Worm (Caenorhabditis elegans) whole organism, L4 larva: ENCODE measurements around the gene F56A8.9.
A peak's percentile ranks its signal among the peaks of the same experiment; 100 is the strongest.

Experiments used
- F37D6.2 ChIP-seq: sonication (generic microtip); optimal IDR thresholded peaks from 2 replicates; lab custom pipeline; 2016; ENCODE audit warnings: mild to moderate bottlenecking, missing genetic modification characterization, missing compliant biosample characterization
- R02D3.7 ChIP-seq: fragments of 150-350 bp; sonication (generic microtip); optimal IDR thresholded peaks from 3 replicates; lab custom pipeline; 2014; ENCODE audit warnings: missing biosample characterization, missing genetic modification characterization
- Y75B8A.6 ChIP-seq: fragments of 200-800 bp; sonication (Bioruptor generic); IDR thresholded peaks from 2 replicates; pipeline ENCODE4 v1.3.6; 2022; ENCODE audit warnings: missing genetic modification reagents, missing genetic modification characterization, missing compliant biosample characterization
- ZK337.2 ChIP-seq: fragments of 200-800 bp; sonication (Bioruptor generic); IDR thresholded peaks from 2 replicates; pipeline ENCODE4 v1.3.6; 2022; ENCODE audit warnings: missing genetic modification reagents, missing genetic modification characterization, missing compliant biosample characterization
- ZK546.5 ChIP-seq, 2 experiments: sonication (generic microtip); optimal IDR thresholded peaks; 2 replicates each; lab custom pipeline; 2017; ENCODE audit warnings: missing biosample characterization in 2 of 2, missing genetic modification characterization in 2 of 2
- aha-1 ChIP-seq: fragments of 150-350 bp; peaks from one replicate; lab custom pipeline; 2014; ENCODE audit warnings: missing biosample characterization, missing genetic modification characterization
- aly-2 ChIP-seq: sonication (generic microtip); optimal IDR thresholded peaks from 2 replicates; lab custom pipeline; 2018; ENCODE audit warnings: missing biosample characterization, missing genetic modification characterization
- ama-1 ChIP-seq: fragments of 150-350 bp; optimal IDR thresholded peaks from 2 replicates; lab custom pipeline; 2014; ENCODE audit warnings: inconsistent platforms, mixed read lengths
- arid-1 ChIP-seq: fragments of 200-800 bp; sonication (Bioruptor generic); conservative IDR thresholded peaks from 2 replicates; pipeline ENCODE4 v1.3.6; 2022; ENCODE audit warnings: missing genetic modification reagents, missing genetic modification characterization, missing compliant biosample characterization
- ceh-20 ChIP-seq: fragments of 200-800 bp; sonication (Bioruptor generic); IDR thresholded peaks from 2 replicates; pipeline ENCODE4 v1.3.6; 2022; ENCODE audit warnings: missing genetic modification reagents, missing genetic modification characterization, missing compliant biosample characterization
- ceh-44 ChIP-seq: fragments of 200-800 bp; sonication (Bioruptor generic); IDR thresholded peaks from 2 replicates; pipeline ENCODE4 v1.3.6; 2022; ENCODE audit warnings: missing genetic modification reagents, missing genetic modification characterization, missing compliant biosample characterization
- daf-19 ChIP-seq: fragments of 200-800 bp; sonication (Bioruptor generic); conservative IDR thresholded peaks from 2 replicates; pipeline ENCODE4 v1.3.6; 2022; ENCODE audit warnings: missing genetic modification characterization, missing compliant biosample characterization
- daf-8 ChIP-seq: fragments of 200-800 bp; sonication (Bioruptor generic); IDR thresholded peaks from 2 replicates; pipeline ENCODE4 v1.3.6; 2022; ENCODE audit warnings: missing genetic modification characterization, missing compliant biosample characterization
- dmd-6 ChIP-seq: fragments of 200-800 bp; sonication (Bioruptor generic); IDR thresholded peaks from 2 replicates; pipeline ENCODE4 v1.3.6; 2022; ENCODE audit warnings: missing genetic modification reagents, missing genetic modification characterization, missing compliant biosample characterization
- dmd-8 ChIP-seq: fragments of 200-800 bp; sonication (Bioruptor generic); IDR thresholded peaks from 2 replicates; pipeline ENCODE4 v1.3.6; 2022; ENCODE audit warnings: missing genetic modification characterization, missing compliant biosample characterization
- duxl-1 ChIP-seq: sonication (generic microtip); optimal IDR thresholded peaks from 2 replicates; lab custom pipeline; 2016; ENCODE audit warnings: mild to moderate bottlenecking, missing genetic modification characterization, moderate library complexity, missing compliant biosample characterization; ENCODE audit not compliant: poor library complexity
- dve-1 ChIP-seq: sonication (generic microtip); optimal IDR thresholded peaks from 2 replicates; lab custom pipeline; 2017; ENCODE audit warnings: antibody characterized with exemption, mild to moderate bottlenecking, missing genetic modification characterization, missing compliant biosample characterization; ENCODE audit not compliant: insufficient read depth
- fkh-10 ChIP-seq: fragments of 150-350 bp; optimal IDR thresholded peaks from 2 replicates; lab custom pipeline; 2014; ENCODE audit warnings: missing biosample characterization, missing genetic modification reagents, missing genetic modification characterization
- hif-1 ChIP-seq, 2 experiments: sonication (generic microtip); optimal IDR thresholded peaks; 2 replicates each; lab custom pipeline; 2016 to 2017; ENCODE audit warnings: missing compliant biosample characterization in 2 of 2, missing genetic modification characterization in 2 of 2, missing genetic modification reagents in 2 of 2, missing genotype in 2 of 2, mild to moderate bottlenecking in 1 of 2
- hlh-11 ChIP-seq: fragments of 200-800 bp; sonication (Bioruptor generic); optimal IDR thresholded peaks from 2 replicates; lab custom pipeline; 2018; ENCODE audit warnings: mild to moderate bottlenecking, missing genetic modification characterization, missing compliant biosample characterization
- hmg-1.1 ChIP-seq: fragments of 200-800 bp; sonication (Bioruptor generic); IDR thresholded peaks from 2 replicates; pipeline ENCODE4 v1.3.6; 2022; ENCODE audit warnings: missing genetic modification reagents, missing genetic modification characterization, missing compliant biosample characterization
- lin-1 ChIP-seq: fragments of 200-800 bp; sonication (Bioruptor generic); IDR thresholded peaks from 2 replicates; pipeline ENCODE4 v1.3.6; 2022; ENCODE audit warnings: missing genetic modification reagents, missing genetic modification characterization, missing compliant biosample characterization
- lin-13 ChIP-seq: fragments of 150-350 bp; optimal IDR thresholded peaks from 2 replicates; lab custom pipeline; 2014; ENCODE audit warnings: missing biosample characterization, missing genetic modification reagents, missing genetic modification characterization
- lin-15B ChIP-seq: fragments of 150-350 bp; sonication (generic microtip); optimal IDR thresholded peaks from 3 replicates; lab custom pipeline; 2014; ENCODE audit warnings: missing biosample characterization, missing genetic modification characterization
- lin-39 ChIP-seq: fragments of 150-350 bp; optimal IDR thresholded peaks from 2 replicates; lab custom pipeline; 2014; ENCODE audit warnings: missing biosample characterization, missing genetic modification reagents, missing genetic modification characterization
- lir-3 ChIP-seq: sonication (generic microtip); optimal IDR thresholded peaks from 2 replicates; lab custom pipeline; 2016; ENCODE audit warnings: mild to moderate bottlenecking, missing genetic modification characterization, missing compliant biosample characterization
- lsy-2 ChIP-seq, 2 experiments: fragments of 150-350 bp in 1 of 2; sonication (generic microtip) in 1 of 2; optimal IDR thresholded peaks; 2 replicates each; lab custom pipeline; 2014 to 2017; ENCODE audit warnings: missing biosample characterization in 2 of 2, missing genetic modification characterization in 2 of 2
- mdl-1 ChIP-seq, 2 experiments: fragments of 150-350 bp in 1 of 2; sonication (generic microtip) in 1 of 2; optimal IDR thresholded peaks; 2 replicates each; lab custom pipeline; 2014 to 2017; ENCODE audit warnings: missing biosample characterization in 2 of 2, missing genetic modification characterization in 2 of 2
- mdt-29 ChIP-seq: fragments of 200-800 bp; sonication (Bioruptor generic); IDR thresholded peaks from 2 replicates; pipeline ENCODE4 v1.3.6; 2022; ENCODE audit warnings: missing genetic modification reagents, missing genetic modification characterization, missing compliant biosample characterization
- mep-1 ChIP-seq: fragments of 150-350 bp; sonication (generic microtip); optimal IDR thresholded peaks from 3 replicates; lab custom pipeline; 2014; ENCODE audit warnings: missing biosample characterization, missing genetic modification characterization
- mes-2 ChIP-seq: sonication (generic microtip); optimal IDR thresholded peaks from 2 replicates; lab custom pipeline; 2016; ENCODE audit warnings: missing genotype, mild to moderate bottlenecking, missing genetic modification characterization, missing compliant biosample characterization; ENCODE audit not compliant: poor library complexity, severe bottlenecking
- nhr-10 ChIP-seq: fragments of 150-350 bp; optimal IDR thresholded peaks from 2 replicates; lab custom pipeline; 2014; ENCODE audit warnings: missing biosample characterization, missing genetic modification characterization
- nhr-102 ChIP-seq: sonication (generic microtip); optimal IDR thresholded peaks from 2 replicates; lab custom pipeline; 2016; ENCODE audit warnings: mild to moderate bottlenecking, missing genetic modification characterization, moderate library complexity, missing compliant biosample characterization
- nhr-11 ChIP-seq: fragments of 150-350 bp; optimal IDR thresholded peaks from 2 replicates; lab custom pipeline; 2014; ENCODE audit warnings: missing biosample characterization, missing genetic modification characterization
- nhr-111 ChIP-seq: fragments of 200-800 bp; sonication (Bioruptor generic); optimal IDR thresholded peaks from 2 replicates; lab custom pipeline; 2018; ENCODE audit warnings: mild to moderate bottlenecking, missing genetic modification characterization, missing compliant biosample characterization
- nhr-237 ChIP-seq: sonication (generic microtip); optimal IDR thresholded peaks from 2 replicates; lab custom pipeline; 2017; ENCODE audit warnings: missing biosample characterization, missing genetic modification characterization
- nhr-42 ChIP-seq: fragments of 200-800 bp; sonication (Bioruptor generic); IDR thresholded peaks from 2 replicates; pipeline ENCODE4 v1.3.6; 2022; ENCODE audit warnings: missing genetic modification characterization, missing compliant biosample characterization
- nhr-48 ChIP-seq: sonication (generic microtip); optimal IDR thresholded peaks from 2 replicates; lab custom pipeline; 2016; ENCODE audit warnings: mild to moderate bottlenecking, missing genetic modification characterization, missing compliant biosample characterization
- php-3 ChIP-seq: fragments of 200-800 bp; sonication (Bioruptor generic); IDR thresholded peaks from 2 replicates; pipeline ENCODE4 v1.3.6; 2022; ENCODE audit warnings: missing genetic modification reagents, missing genetic modification characterization, missing compliant biosample characterization
- pqm-1 ChIP-seq: sonication (generic microtip); optimal IDR thresholded peaks from 2 replicates; lab custom pipeline; 2017; ENCODE audit warnings: missing biosample characterization, missing genetic modification characterization
- rbr-2 ChIP-seq: sonication (generic microtip); optimal IDR thresholded peaks from 2 replicates; lab custom pipeline; 2016; ENCODE audit warnings: missing genotype, missing genetic modification characterization, missing compliant biosample characterization
- saeg-2 ChIP-seq: fragments of 200-800 bp; sonication (Bioruptor generic); IDR thresholded peaks from 2 replicates; pipeline ENCODE4 v1.3.6; 2022; ENCODE audit warnings: missing genetic modification reagents, missing genetic modification characterization, missing compliant biosample characterization
- snpc-4 ChIP-seq: fragments of 150-350 bp; optimal IDR thresholded peaks from 2 replicates; lab custom pipeline; 2014; ENCODE audit warnings: missing biosample characterization, missing genetic modification characterization
- spr-3 ChIP-seq: fragments of 200-800 bp; sonication (Bioruptor generic); optimal IDR thresholded peaks from 2 replicates; lab custom pipeline; 2018; ENCODE audit warnings: mild to moderate bottlenecking, missing genetic modification characterization, missing compliant biosample characterization
- tra-1 ChIP-seq: fragments of 200-800 bp; sonication (Bioruptor generic); IDR thresholded peaks from 2 replicates; pipeline ENCODE4 v1.3.6; 2022; ENCODE audit warnings: missing genetic modification reagents, missing genetic modification characterization, missing compliant biosample characterization
- unc-39 ChIP-seq: sonication (generic microtip); optimal IDR thresholded peaks from 2 replicates; lab custom pipeline; 2017; ENCODE audit warnings: missing biosample characterization, missing genetic modification characterization
- unc-62 ChIP-seq, 3 experiments: fragments of 150-350 bp in 1 of 3; sonication (generic microtip); optimal IDR thresholded peaks in 2 of 3; peaks in 1 of 3; 1 replicate in 1 of 3; 2 replicates in 2 of 3; lab custom pipeline; 2014 to 2017; ENCODE audit warnings: missing biosample characterization in 3 of 3, missing genetic modification characterization in 3 of 3, missing genetic modification reagents in 3 of 3, missing genotype in 1 of 3
- zfp-3 ChIP-seq: fragments of 200-800 bp; sonication (Bioruptor generic); conservative IDR thresholded peaks from 2 replicates; pipeline ENCODE4 v1.3.6; 2022; ENCODE audit warnings: missing genetic modification reagents, missing genetic modification characterization, missing compliant biosample characterization

F56A8.9 gene

DNA sequence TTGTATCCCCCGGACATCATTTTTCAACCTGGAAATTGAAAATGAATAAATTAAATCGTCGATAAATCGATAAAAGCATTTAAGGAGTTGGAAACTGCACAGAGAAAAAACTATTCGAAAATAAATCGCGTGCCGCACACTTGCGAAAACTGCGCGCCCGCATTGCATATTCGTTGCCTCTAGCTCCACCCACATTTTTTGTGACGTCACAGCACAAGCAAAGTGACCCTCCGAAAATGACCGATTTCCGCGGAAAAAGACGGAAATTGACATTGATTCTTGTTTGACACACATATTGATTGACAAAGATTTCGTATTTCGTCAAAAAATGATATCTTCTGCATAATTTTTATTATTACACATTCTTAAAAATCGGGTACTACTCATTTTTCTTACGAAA is 14.4 kb downstream of the F56A8.9 start, which contains the start of gene cpf-2 (continued):
- peak; percentile 54; the same call in 1 of the 2 replicates for TF ChIP-seq ZK337.2 (GFP tag; lab: Robert Waterston, UW)
- TF ChIP-seq hlh-11, result peak; percentile 61
- TF ChIP-seq saeg-2, result 0 out of 2 replicates have a peak, but pooled peaks have one; percentile 25
- TF ChIP-seq aha-1 (tag; lab: Kevin White, UChicago), result peak; percentile 99
- no peak for TF ChIP-seq ceh-20 (GFP tag; lab: Robert Waterston, UW)
- 0 out of 2 replicates have a peak, but pooled peaks have one; percentile 27 for TF ChIP-seq arid-1
- no peak for TF ChIP-seq daf-8 (GFP tag; lab: Robert Waterston, UW)
- no peak for TF ChIP-seq mdl-1 (tag; optimal IDR thresholded peaks at IDR 0.05; lab: Kevin White, UChicago)
- TF ChIP-seq aly-2, result no peak
- no peak for TF ChIP-seq tra-1
- TF ChIP-seq dmd-8 (GFP tag; lab: Robert Waterston, UW), result no peak
- peak; percentile 42 for TF ChIP-seq nhr-48 (tag; lab: Kevin White, UChicago)
- TF ChIP-seq daf-19, result no peak
- no peak for TF ChIP-seq R02D3.7 (tag; lab: Kevin White, UChicago)
- no peak for TF ChIP-seq lin-1 (GFP tag; lab: Robert Waterston, UW)
- no peak for TF ChIP-seq ceh-44 (GFP tag; lab: Robert Waterston, UW)
- TF ChIP-seq dmd-6, result peak; percentile 34; the same call in 1 of the 2 replicates
- TF ChIP-seq nhr-42 (GFP tag; lab: Robert Waterston, UW), result 0 out of 2 replicates have a peak, but pooled peaks have one; percentile 59
- TF ChIP-seq nhr-11, result no peak
- TF ChIP-seq lin-13 (GFP tag; lab: Kevin White, UChicago), result peak; percentile 32
- no peak for TF ChIP-seq nhr-111
- TF ChIP-seq duxl-1 (tag; lab: Kevin White, UChicago), result peak; percentile 73
- TF ChIP-seq spr-3 (GFP tag; lab: Kevin White, UChicago), result no peak
- no peak for TF ChIP-seq zfp-3 (GFP tag; lab: Robert Waterston, UW)
- peak in 1 of 2 experiments; percentile 48 for TF ChIP-seq hif-1 (tag; optimal IDR thresholded peaks at IDR 0.05; lab: Kevin White, UChicago)
- TF ChIP-seq unc-39 (tag; lab: Kevin White, UChicago), result no peak
- no peak for TF ChIP-seq mdt-29 (GFP tag; lab: Robert Waterston, UW)
- TF ChIP-seq nhr-10, result no peak
- TF ChIP-seq lin-15B (tag; lab: Kevin White, UChicago), result no peak
- no peak for TF ChIP-seq lir-3 (tag; lab: Kevin White, UChicago)
- TF ChIP-seq mes-2 (tag; lab: Kevin White, UChicago), result peak; percentile 95

DNA sequence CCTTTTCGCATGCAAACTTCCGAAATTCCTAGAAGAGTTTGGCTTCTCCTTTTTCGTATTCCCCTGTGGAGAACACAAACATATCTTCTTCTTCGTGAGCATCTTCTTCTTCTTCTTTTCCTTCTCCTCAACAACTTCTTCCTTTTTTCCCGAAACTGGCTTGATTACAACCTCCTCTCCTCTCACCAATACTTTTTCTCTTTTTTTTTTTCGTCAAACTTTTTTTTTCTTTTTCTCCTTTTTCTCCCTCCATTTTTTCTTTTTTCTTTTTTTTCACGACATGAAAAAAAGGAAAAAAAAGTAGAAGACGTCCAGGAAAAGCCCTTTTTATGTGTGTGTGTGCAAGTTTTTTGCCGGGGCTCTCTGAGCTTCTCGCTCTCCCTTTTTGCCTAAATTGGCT is 16.4 kb downstream of the F56A8.9 start:
- TF ChIP-seq ama-1 (lab: Kevin White, UChicago) (no peak), F37D6.2 (tag; lab: Kevin White, UChicago) (peak; percentile 3), dve-1 (tag; lab: Kevin White, UChicago) (no peak), fkh-10 (GFP tag; lab: Kevin White, UChicago) (peak; percentile 53), hmg-1.1 (GFP tag; lab: Robert Waterston, UW) (peak; percentile 14; the same call in 1 of the 2 replicates), mdl-1 (tag; optimal IDR thresholded peaks at IDR 0.05; lab: Kevin White, UChicago) (peak in 1 of 2 experiments; percentile 10), php-3 (GFP tag; lab: Robert Waterston, UW) (no peak), Y75B8A.6 (GFP tag; lab: Robert Waterston, UW) (no peak), nhr-237 (no peak), mep-1 (peak; percentile 34), nhr-102 (no peak), rbr-2 (tag; lab: Kevin White, UChicago) (peak; percentile 19), lsy-2 (tag; optimal IDR thresholded peaks at IDR 0.05; lab: Kevin White, UChicago) (peak in 1 of 2 experiments; percentile 57), unc-62 (GFP tag; optimal IDR thresholded peaks at IDR 0.05 in 1 of 2; lab: Kevin White, UChicago) (peak in 1 of 2 experiments; percentile 97), unc-62 (tag; optimal IDR thresholded peaks at IDR 0.05; lab: Kevin White, UChicago) (no peak), lin-39 (no peak), daf-19 (no peak), aha-1 (tag; lab: Kevin White, UChicago) (peak; percentile 48), dmd-6 (no peak), snpc-4 (tag; lab: Kevin White, UChicago) (no peak), mes-2 (tag; lab: Kevin White, UChicago) (peak; percentile 17), pqm-1 (no peak), ZK546.5 (tag; optimal IDR thresholded peaks at IDR 0.05; lab: Kevin White, UChicago) (no peak)
